Worm (Caenorhabditis elegans) whole organism, L2 larva: ENCODE data around the gene cht-2.

Experiments
- C34F6.9 ChIP-seq: fragments of 150-350 bp; optimal IDR thresholded peaks from 2 replicates; lab custom pipeline; 2014; ENCODE audit warnings: missing biosample characterization, missing genetic modification characterization
- F13H6.1 ChIP-seq: sonication (generic microtip); optimal IDR thresholded peaks from 2 replicates; lab custom pipeline; 2016; ENCODE audit warnings: missing genetic modification characterization, missing compliant biosample characterization
- aly-2 ChIP-seq: fragments of 150-350 bp; optimal IDR thresholded peaks from 2 replicates; lab custom pipeline; 2014; ENCODE audit warnings: missing biosample characterization, missing genetic modification characterization
- ama-1 ChIP-seq: fragments of 150-350 bp; optimal IDR thresholded peaks from 2 replicates; lab custom pipeline; 2018; ENCODE audit warnings: inconsistent platforms
- blmp-1 ChIP-seq: sonication (generic microtip); optimal IDR thresholded peaks from 2 replicates; lab custom pipeline; 2017; ENCODE audit warnings: missing genetic modification characterization, mild to moderate bottlenecking, missing compliant biosample characterization, antibody characterized with exemption, moderate library complexity; ENCODE audit not compliant: insufficient read depth
- ceh-16 ChIP-seq: fragments of 150-350 bp; optimal IDR thresholded peaks from 2 replicates; lab custom pipeline; 2014; ENCODE audit warnings: missing biosample characterization, missing genetic modification characterization
- ceh-82 ChIP-seq: fragments of 150-350 bp; optimal IDR thresholded peaks from 2 replicates; lab custom pipeline; 2014; ENCODE audit warnings: missing biosample characterization, missing genetic modification characterization
- crh-2 ChIP-seq: sonication (generic microtip); optimal IDR thresholded peaks from 2 replicates; lab custom pipeline; 2017; ENCODE audit warnings: missing biosample characterization, missing genetic modification characterization
- dmd-4 ChIP-seq: sonication (generic microtip); optimal IDR thresholded peaks from 2 replicates; lab custom pipeline; 2017; ENCODE audit warnings: missing biosample characterization, missing genetic modification characterization
- elt-1 ChIP-seq: fragments of 150-350 bp; optimal IDR thresholded peaks from 2 replicates; lab custom pipeline; 2014; ENCODE audit warnings: missing biosample characterization, missing genetic modification characterization
- elt-3 ChIP-seq: sonication (generic microtip); optimal IDR thresholded peaks from 2 replicates; lab custom pipeline; 2017; ENCODE audit warnings: missing biosample characterization, missing genetic modification characterization
- fos-1 ChIP-seq: fragments of 150-350 bp; optimal IDR thresholded peaks from 2 replicates; lab custom pipeline; 2014; ENCODE audit warnings: missing biosample characterization, missing genetic modification characterization
- gmeb-1 ChIP-seq: fragments of 150-350 bp; optimal IDR thresholded peaks from 2 replicates; lab custom pipeline; 2014; ENCODE audit warnings: missing biosample characterization, missing genetic modification characterization
- lin-39 ChIP-seq: fragments of 150-350 bp; optimal IDR thresholded peaks from 2 replicates; lab custom pipeline; 2014; ENCODE audit warnings: missing biosample characterization, missing genetic modification reagents, missing genetic modification characterization
- lsy-2 ChIP-seq, 2 experiments: fragments of 150-350 bp in 1 of 2; sonication (generic microtip) in 1 of 2; optimal IDR thresholded peaks; 2 replicates each; lab custom pipeline; 2014 to 2017; ENCODE audit warnings: missing biosample characterization in 2 of 2, missing genetic modification characterization in 2 of 2
- mbf-1 ChIP-seq: sonication (generic microtip); optimal IDR thresholded peaks from 2 replicates; lab custom pipeline; 2017; ENCODE audit warnings: missing biosample characterization, missing genetic modification characterization
- mdl-1 ChIP-seq, 2 experiments: fragments of 150-350 bp in 1 of 2; sonication (generic microtip) in 1 of 2; optimal IDR thresholded peaks; 2 replicates each; lab custom pipeline; 2017; ENCODE audit warnings: missing biosample characterization in 2 of 2, missing genetic modification characterization in 2 of 2
- nhr-10 ChIP-seq: sonication (generic microtip); optimal IDR thresholded peaks from 2 replicates; lab custom pipeline; 2017; ENCODE audit warnings: missing biosample characterization, missing genetic modification characterization
- nhr-12 ChIP-seq: fragments of 150-350 bp; optimal IDR thresholded peaks from 2 replicates; lab custom pipeline; 2014; ENCODE audit warnings: missing biosample characterization, missing genetic modification characterization
- nhr-129 ChIP-seq: fragments of 150-350 bp; optimal IDR thresholded peaks from 2 replicates; lab custom pipeline; 2014; ENCODE audit warnings: missing biosample characterization, missing genetic modification characterization
- nhr-21 ChIP-seq: fragments of 150-350 bp; optimal IDR thresholded peaks from 2 replicates; lab custom pipeline; 2014; ENCODE audit warnings: missing biosample characterization, missing genetic modification characterization
- nhr-23 ChIP-seq: fragments of 150-350 bp; optimal IDR thresholded peaks from 2 replicates; lab custom pipeline; 2014; ENCODE audit warnings: missing biosample characterization, missing genetic modification reagents, missing genetic modification characterization
- nhr-6 ChIP-seq: fragments of 150-350 bp; optimal IDR thresholded peaks from 2 replicates; lab custom pipeline; 2014; ENCODE audit warnings: missing biosample characterization, missing genetic modification characterization
- nhr-77 ChIP-seq: fragments of 150-350 bp; optimal IDR thresholded peaks from 2 replicates; lab custom pipeline; 2014; ENCODE audit warnings: missing biosample characterization, missing genetic modification characterization
- sem-4 ChIP-seq: fragments of 150-350 bp; optimal IDR thresholded peaks from 2 replicates; lab custom pipeline; 2014; ENCODE audit warnings: missing biosample characterization, missing genetic modification reagents, missing genetic modification characterization
- skn-1 ChIP-seq: sonication (generic microtip); optimal IDR thresholded peaks from 2 replicates; lab custom pipeline; 2017; ENCODE audit warnings: missing biosample characterization, missing genetic modification characterization
- sma-3 ChIP-seq: sonication (generic microtip); optimal IDR thresholded peaks from 2 replicates; lab custom pipeline; 2016; ENCODE audit warnings: missing genetic modification reagents, missing genetic modification characterization, missing compliant biosample characterization
- sma-9 ChIP-seq, 2 experiments: fragments of 150-350 bp in 1 of 2; sonication (generic microtip) in 1 of 2; optimal IDR thresholded peaks; 2 replicates each; lab custom pipeline; 2014 to 2016; ENCODE audit warnings: missing genetic modification characterization in 2 of 2, mild to moderate bottlenecking in 1 of 2, missing biosample characterization in 1 of 2, missing compliant biosample characterization in 1 of 2, missing genetic modification reagents in 1 of 2, moderate library complexity in 1 of 2
- snpc-4 ChIP-seq: fragments of 150-350 bp; optimal IDR thresholded peaks from 2 replicates; lab custom pipeline; 2014; ENCODE audit warnings: missing biosample characterization, missing genetic modification characterization
- unc-39 ChIP-seq: fragments of 150-350 bp; optimal IDR thresholded peaks from 2 replicates; lab custom pipeline; 2014; ENCODE audit warnings: missing biosample characterization, missing genetic modification characterization
- unc-55 ChIP-seq: fragments of 150-350 bp; sonication (generic microtip); optimal IDR thresholded peaks from 3 replicates; lab custom pipeline; 2014; ENCODE audit warnings: missing biosample characterization, missing genetic modification reagents, missing genetic modification characterization
- unc-62 ChIP-seq: fragments of 150-350 bp; optimal IDR thresholded peaks from 2 replicates; lab custom pipeline; 2014; ENCODE audit warnings: missing biosample characterization, missing genetic modification reagents, missing genetic modification characterization
- ztf-11 ChIP-seq: sonication (generic microtip); optimal IDR thresholded peaks from 2 replicates; lab custom pipeline; 2017; ENCODE audit warnings: missing biosample characterization, missing genetic modification characterization
- ztf-4 ChIP-seq: fragments of 150-350 bp; optimal IDR thresholded peaks from 2 replicates; lab custom pipeline; 2014; ENCODE audit warnings: missing biosample characterization, missing genetic modification characterization

Gene cht-2

ce11 chrII:8498173-8498572, 22.6 kb upstream of the cht-2 start:
- TF ChIP-seq lin-39 (no peak), elt-3 (tag; lab: Kevin White, UChicago) (no peak), aly-2 (tag; lab: Kevin White, UChicago) (no peak)

- no peak for TF ChIP-seq sma-3
- TF ChIP-seq F13H6.1 (tag; lab: Kevin White, UChicago): peak; percentile 71
- peak; percentile 35 for TF ChIP-seq sma-9 (GFP tag; optimal IDR thresholded peaks at IDR 0.05; lab: Kevin White, UChicago)
- no peak for TF ChIP-seq sma-9 (tag; optimal IDR thresholded peaks at IDR 0.05; lab: Kevin White, UChicago)
- peak; percentile 50 for TF ChIP-seq nhr-129 (tag; lab: Kevin White, UChicago)
- TF ChIP-seq nhr-23: no peak
- peak; percentile 34 for TF ChIP-seq C34F6.9 (tag; lab: Kevin White, UChicago)
Observed at ce11 chrII:8499021-8499420, 21.7 kb upstream of the cht-2 start.

ce11 chrII:8504074-8504724, 16.5 kb upstream of the cht-2 start:
- TF ChIP-seq fos-1 (peak; percentile 19), skn-1 (tag; lab: Kevin White, UChicago) (no peak), lsy-2 (tag; optimal IDR thresholded peaks at IDR 0.05; lab: Kevin White, UChicago) (peak in 1 of 2 experiments; percentile 0), aly-2 (tag; lab: Kevin White, UChicago) (no peak), ztf-11 (tag; lab: Kevin White, UChicago) (no peak), crh-2 (peak; percentile 28), nhr-10 (tag; lab: Kevin White, UChicago) (no peak), nhr-6 (tag; lab: Kevin White, UChicago) (no peak), ceh-16 (tag; lab: Kevin White, UChicago) (no peak)

ce11 chrII:8506759-8507158, 14.0 kb upstream of the cht-2 start:
- no peak for TF ChIP-seq ama-1 (lab: Kevin White, UChicago)
- TF ChIP-seq gmeb-1: no peak
- peak; percentile 51 for TF ChIP-seq fos-1
- no peak for TF ChIP-seq unc-55 (GFP tag; lab: Kevin White, UChicago)
- TF ChIP-seq ztf-4: no peak
- TF ChIP-seq unc-39: no peak
- no peak for TF ChIP-seq mbf-1
- TF ChIP-seq nhr-12 (tag; lab: Kevin White, UChicago): no peak
- no peak for TF ChIP-seq snpc-4 (tag; lab: Kevin White, UChicago)

ce11 chrII:8508956-8509355, 11.8 kb upstream of the cht-2 start, which contains the start of gene T13H5.1:
Gene T13H5.1, minus strand, starts transcription at chrII:8509056.
- TF ChIP-seq ama-1 (lab: Kevin White, UChicago) (no peak), ztf-4 (no peak), elt-1 (no peak), blmp-1 (tag; lab: Kevin White, UChicago) (no peak), dmd-4 (no peak), sem-4 (tag; lab: Kevin White, UChicago) (no peak), nhr-21 (tag; lab: Kevin White, UChicago) (no peak), nhr-129 (tag; lab: Kevin White, UChicago) (no peak), ceh-82 (tag; lab: Kevin White, UChicago) (no peak), nhr-77 (tag; lab: Kevin White, UChicago) (no peak), snpc-4 (tag; lab: Kevin White, UChicago) (no peak), gmeb-1 (no peak), unc-62 (GFP tag; lab: Kevin White, UChicago) (no peak), ztf-11 (tag; lab: Kevin White, UChicago) (no peak)

ce11 chrII:8514729-8515128, 6.0 kb upstream of the cht-2 start, which contains the start of gene ctg-2:
Gene ctg-2, plus strand, starts transcription at chrII:8515054.
- TF ChIP-seq fos-1 (peak; percentile 31), elt-3 (tag; lab: Kevin White, UChicago) (no peak), mdl-1 (tag; optimal IDR thresholded peaks at IDR 0.05; lab: Kevin White, UChicago) (no peak), lsy-2 (tag; optimal IDR thresholded peaks at IDR 0.05; lab: Kevin White, UChicago) (no peak), gmeb-1 (peak; percentile 31), crh-2 (peak; percentile 2), sma-9 (GFP tag; optimal IDR thresholded peaks at IDR 0.05; lab: Kevin White, UChicago) (peak; percentile 48), sma-9 (tag; optimal IDR thresholded peaks at IDR 0.05; lab: Kevin White, UChicago) (no peak)
